Worm (Caenorhabditis elegans): Measurements from ENCODE around the gene Y62H9A.4.

ce11 chrX:11907263-11907662 lies 27.3 kb downstream of the Y62H9A.4 start, which contains the start of gene Y62H9A.11:
- no peak for TF ChIP-seq unc-62 (GFP tag; optimal IDR thresholded peaks at IDR 0.05)
- no peak for TF ChIP-seq ceh-39 (tag; optimal IDR thresholded peaks at IDR 0.05)
- TF ChIP-seq pha-4 (tag; optimal IDR thresholded peaks at IDR 0.05): no peak
- TF ChIP-seq lin-13 (tag; optimal IDR thresholded peaks at IDR 0.05): no peak
- TF ChIP-seq nhr-237 (tag; optimal IDR thresholded peaks at IDR 0.05): no peak
- TF ChIP-seq mep-1 (tag; optimal IDR thresholded peaks at IDR 0.05): no peak
- TF ChIP-seq bed-3 (GFP tag; optimal IDR thresholded peaks at IDR 0.05): no peak

Data from whole organism, mixed stage, embryonic.